Worm (Caenorhabditis elegans) whole organism, L3 larva: Measurements from ENCODE around the gene K11E4.1.
A peak's percentile ranks its signal among the peaks of the same experiment; 100 is the strongest.

Experiments used
- R02D3.7 ChIP-seq: fragments of 150-350 bp; optimal IDR thresholded peaks from 2 replicates; lab custom pipeline; 2014; ENCODE audit warnings: missing biosample characterization, missing genetic modification characterization
- ama-1 ChIP-seq: fragments of 150-350 bp; optimal IDR thresholded peaks from 2 replicates; lab custom pipeline; 2018
- ceh-28 ChIP-seq: fragments of 150-350 bp; optimal IDR thresholded peaks from 2 replicates; lab custom pipeline; 2014; ENCODE audit warnings: missing biosample characterization, missing genetic modification reagents, missing genetic modification characterization
- ceh-82 ChIP-seq: fragments of 150-350 bp; optimal IDR thresholded peaks from 2 replicates; lab custom pipeline; 2014; ENCODE audit warnings: missing biosample characterization, missing genetic modification characterization
- daf-12 ChIP-seq: fragments of 150-350 bp; optimal IDR thresholded peaks from 2 replicates; lab custom pipeline; 2014; ENCODE audit warnings: missing biosample characterization, missing genetic modification reagents, missing genetic modification characterization
- egl-27 ChIP-seq: sonication (generic microtip); optimal IDR thresholded peaks from 4 replicates; lab custom pipeline; 2017; ENCODE audit warnings: missing biosample characterization, missing genetic modification reagents, missing genetic modification characterization
- egl-5 ChIP-seq: fragments of 150-350 bp; optimal IDR thresholded peaks from 2 replicates; lab custom pipeline; 2017; ENCODE audit warnings: missing biosample characterization, missing genetic modification reagents, missing genetic modification characterization, inconsistent platforms
- elt-1 ChIP-seq: fragments of 150-350 bp; optimal IDR thresholded peaks from 2 replicates; lab custom pipeline; 2014; ENCODE audit warnings: missing biosample characterization, missing genetic modification characterization
- elt-3 ChIP-seq, 3 experiments: fragments of 150-350 bp in 1 of 3; sonication (generic microtip) in 2 of 3; optimal IDR thresholded peaks; 2 replicates in 2 of 3; 4 replicates in 1 of 3; lab custom pipeline; 2014 to 2017; ENCODE audit warnings: missing biosample characterization in 3 of 3, missing genetic modification characterization in 3 of 3
- eor-1 ChIP-seq, 2 experiments: fragments of 150-350 bp; optimal IDR thresholded peaks; 2 replicates each; lab custom pipeline; 2014 to 2018; ENCODE audit warnings: missing biosample characterization in 2 of 2, missing genetic modification characterization in 2 of 2
- fkh-10 ChIP-seq: sonication (generic microtip); optimal IDR thresholded peaks from 2 replicates; lab custom pipeline; 2017; ENCODE audit warnings: missing biosample characterization, missing genetic modification reagents, missing genetic modification characterization
- fkh-2 ChIP-seq: fragments of 150-350 bp; optimal IDR thresholded peaks from 2 replicates; lab custom pipeline; 2014; ENCODE audit warnings: missing biosample characterization, missing genetic modification reagents, missing genetic modification characterization
- fos-1 ChIP-seq: fragments of 150-350 bp; optimal IDR thresholded peaks from 2 replicates; lab custom pipeline; 2014; ENCODE audit warnings: missing biosample characterization, missing genetic modification characterization
- hmg-11 ChIP-seq: sonication (generic microtip); optimal IDR thresholded peaks from 2 replicates; lab custom pipeline; 2016; ENCODE audit warnings: missing genetic modification characterization, missing compliant biosample characterization
- jun-1 ChIP-seq: fragments of 150-350 bp; optimal IDR thresholded peaks from 2 replicates; lab custom pipeline; 2014; ENCODE audit warnings: missing biosample characterization, missing genetic modification reagents, missing genetic modification characterization
- lin-15B ChIP-seq: fragments of 150-350 bp; optimal IDR thresholded peaks from 2 replicates; lab custom pipeline; 2014; ENCODE audit warnings: missing biosample characterization, missing genetic modification characterization
- lin-39 ChIP-seq: fragments of 150-350 bp; optimal IDR thresholded peaks from 2 replicates; lab custom pipeline; 2018; ENCODE audit warnings: missing biosample characterization, missing genetic modification reagents, missing genetic modification characterization
- lsy-12 ChIP-seq: sonication (generic microtip); optimal IDR thresholded peaks from 2 replicates; lab custom pipeline; 2016; ENCODE audit warnings: mild to moderate bottlenecking, missing genetic modification characterization, missing compliant biosample characterization
- mdl-1 ChIP-seq: fragments of 150-350 bp; optimal IDR thresholded peaks from 2 replicates; lab custom pipeline; 2014; ENCODE audit warnings: missing biosample characterization, missing genetic modification characterization
- nfya-1 ChIP-seq: sonication (generic microtip); optimal IDR thresholded peaks from 2 replicates; lab custom pipeline; 2017; ENCODE audit warnings: missing genetic modification characterization, mild to moderate bottlenecking, missing compliant biosample characterization, antibody characterized with exemption, moderate library complexity; ENCODE audit not compliant: insufficient read depth
- nhr-12 ChIP-seq: fragments of 150-350 bp; optimal IDR thresholded peaks from 2 replicates; lab custom pipeline; 2014; ENCODE audit warnings: missing biosample characterization, missing genetic modification characterization
- nhr-237 ChIP-seq: fragments of 150-350 bp; optimal IDR thresholded peaks from 2 replicates; lab custom pipeline; 2014; ENCODE audit warnings: missing biosample characterization, missing genetic modification characterization
- nhr-25 ChIP-seq: sonication (generic microtip); optimal IDR thresholded peaks from 2 replicates; lab custom pipeline; 2017; ENCODE audit warnings: missing biosample characterization, missing genetic modification characterization
- nhr-28 ChIP-seq: fragments of 150-350 bp; optimal IDR thresholded peaks from 2 replicates; lab custom pipeline; 2014; ENCODE audit warnings: missing biosample characterization, missing genetic modification characterization
- nhr-43 ChIP-seq: sonication (generic microtip); optimal IDR thresholded peaks from 2 replicates; lab custom pipeline; 2016; ENCODE audit warnings: mild to moderate bottlenecking, missing genetic modification characterization, missing compliant biosample characterization; ENCODE audit not compliant: poor library complexity, severe bottlenecking
- nhr-67 ChIP-seq: fragments of 150-350 bp; optimal IDR thresholded peaks from 2 replicates; lab custom pipeline; 2014; ENCODE audit warnings: missing biosample characterization, missing genetic modification characterization
- nhr-76 ChIP-seq: fragments of 150-350 bp; sonication (generic microtip); optimal IDR thresholded peaks from 5 replicates; lab custom pipeline; 2014; ENCODE audit warnings: missing biosample characterization, missing genetic modification characterization
- nhr-77 ChIP-seq: fragments of 150-350 bp; optimal IDR thresholded peaks from 2 replicates; lab custom pipeline; 2014; ENCODE audit warnings: missing biosample characterization, missing genetic modification characterization
- pha-4 ChIP-seq: fragments of 150-350 bp; optimal IDR thresholded peaks from 2 replicates; lab custom pipeline; 2014; ENCODE audit warnings: missing biosample characterization, missing genetic modification reagents, missing genetic modification characterization
- sea-2 ChIP-seq: fragments of 150-350 bp; sonication (generic microtip); optimal IDR thresholded peaks from 4 replicates; lab custom pipeline; 2014; ENCODE audit warnings: missing biosample characterization, missing genetic modification reagents, missing genetic modification characterization
- skn-1 ChIP-seq: fragments of 150-350 bp; optimal IDR thresholded peaks from 2 replicates; lab custom pipeline; 2014; ENCODE audit warnings: missing biosample characterization, missing genetic modification characterization
- tbx-2 ChIP-seq: sonication (generic microtip); optimal IDR thresholded peaks from 2 replicates; lab custom pipeline; 2016; ENCODE audit warnings: mild to moderate bottlenecking, missing genetic modification characterization, missing compliant biosample characterization
- unc-39 ChIP-seq: sonication (generic microtip); optimal IDR thresholded peaks from 4 replicates; lab custom pipeline; 2017; ENCODE audit warnings: missing biosample characterization, missing genetic modification characterization
- unc-62 ChIP-seq: fragments of 150-350 bp; sonication (generic microtip); optimal IDR thresholded peaks from 4 replicates; lab custom pipeline; 2014; ENCODE audit warnings: missing biosample characterization, missing genetic modification reagents, missing genetic modification characterization
- zag-1 ChIP-seq: fragments of 150-350 bp; optimal IDR thresholded peaks from 2 replicates; lab custom pipeline; 2014; ENCODE audit warnings: missing biosample characterization, missing genetic modification characterization

Gene K11E4.1

ce11 chrX:13700642-13701233 lies 13.2 kb upstream of the K11E4.1 start (continued):
- peak; percentile 99 for TF ChIP-seq ceh-82 (tag; lab: Kevin White, UChicago)
- TF ChIP-seq ama-1 (lab: Kevin White, UChicago) = peak; percentile 46
- peak; percentile 96 for TF ChIP-seq nhr-237
- peak; percentile 93 for TF ChIP-seq nhr-76 (tag; lab: Kevin White, UChicago)
- TF ChIP-seq tbx-2 (tag; lab: Kevin White, UChicago) = peak; percentile 99
- peak; percentile 99 for TF ChIP-seq egl-5 (tag; lab: Kevin White, UChicago)
- TF ChIP-seq skn-1 (tag; lab: Kevin White, UChicago) = peak; percentile 99
- peak; percentile 99 for TF ChIP-seq nhr-77

- TF ChIP-seq zag-1 (tag; lab: Kevin White, UChicago) = no peak
- TF ChIP-seq tbx-2 (tag; lab: Kevin White, UChicago) = no peak
- TF ChIP-seq nhr-67 = no peak
- TF ChIP-seq ceh-28 (tag; lab: Kevin White, UChicago) = no peak
- TF ChIP-seq hmg-11 (tag; lab: Kevin White, UChicago) = no peak
- TF ChIP-seq, all 47 proteins: peak for 0
These were observed 11.0 kb upstream of the K11E4.1 start for ce11 chrX:13702923-13703322.

ce11 chrX:13706607-13707006 lies 7.3 kb upstream of the K11E4.1 start, which contains the start of gene K02D3.1:
K02D3.1 (plus strand) TSS chrX:13706907.
- TF ChIP-seq nhr-76 (tag; lab: Kevin White, UChicago) (no peak), zag-1 (tag; lab: Kevin White, UChicago) (no peak), mdl-1 (no peak), lin-15B (tag; lab: Kevin White, UChicago) (no peak), fkh-2 (tag; lab: Kevin White, UChicago) (no peak), nhr-43 (tag; lab: Kevin White, UChicago) (no peak), jun-1 (tag; lab: Kevin White, UChicago) (no peak), eor-1 (tag; optimal IDR thresholded peaks at IDR 0.05; lab: Kevin White, UChicago) (no peak), R02D3.7 (tag; lab: Kevin White, UChicago) (no peak), skn-1 (tag; lab: Kevin White, UChicago) (no peak), elt-3 (tag; optimal IDR thresholded peaks at IDR 0.05; lab: Kevin White, UChicago) (no peak), fos-1 (no peak), hmg-11 (tag; lab: Kevin White, UChicago) (no peak), ceh-82 (tag; lab: Kevin White, UChicago) (no peak), nhr-67 (no peak), ceh-28 (tag; lab: Kevin White, UChicago) (no peak)
- TF ChIP-seq, all 47 proteins: peak for 0

- TF ChIP-seq mdl-1 (no peak), pha-4 (tag; lab: Kevin White, UChicago) (no peak), lin-15B (tag; lab: Kevin White, UChicago) (no peak), unc-62 (GFP tag; lab: Kevin White, UChicago) (no peak), egl-27 (tag; lab: Kevin White, UChicago) (no peak), lin-39 (no peak), eor-1 (tag; optimal IDR thresholded peaks at IDR 0.05; lab: Kevin White, UChicago) (no peak)
These were observed 4.9 kb upstream of the K11E4.1 start for ce11 chrX:13709060-13709459.

ce11 chrX:13711909-13712308 lies 2.0 kb upstream of the K11E4.1 start, which contains the start of gene K02D3.2:
K02D3.2 (minus strand) TSS chrX:13712009.
- TF ChIP-seq unc-39 (tag; lab: Kevin White, UChicago) (no peak), ceh-82 (tag; lab: Kevin White, UChicago) (no peak), elt-1 (tag; lab: Kevin White, UChicago) (no peak), lin-39 (no peak), ceh-28 (tag; lab: Kevin White, UChicago) (no peak), tbx-2 (tag; lab: Kevin White, UChicago) (no peak), fkh-10 (GFP tag; lab: Kevin White, UChicago) (no peak), mdl-1 (no peak), nfya-1 (tag; lab: Kevin White, UChicago) (no peak), nhr-28 (tag; lab: Kevin White, UChicago) (no peak), egl-5 (tag; lab: Kevin White, UChicago) (no peak), R02D3.7 (tag; lab: Kevin White, UChicago) (no peak), nhr-25 (tag; lab: Kevin White, UChicago) (no peak), daf-12 (tag; lab: Kevin White, UChicago) (no peak), hmg-11 (tag; lab: Kevin White, UChicago) (no peak), sea-2 (GFP tag; lab: Kevin White, UChicago) (no peak), lin-15B (tag; lab: Kevin White, UChicago) (no peak), lsy-12 (tag; lab: Kevin White, UChicago) (no peak), nhr-12 (no peak)
